Worm (Caenorhabditis elegans) whole organism, young adult: ENCODE results near the gene F23H11.2.

Experiments used
- B0019.2 ChIP-seq: fragments of 200-800 bp; sonication (Bioruptor generic); conservative IDR thresholded peaks from 2 replicates; pipeline ENCODE4 v1.3.6; 2022; ENCODE audit warnings: missing genetic modification reagents, missing genetic modification characterization, missing compliant biosample characterization
- F33H1.4 ChIP-seq: fragments of 200-800 bp; sonication (Bioruptor generic); IDR thresholded peaks from 2 replicates; pipeline ENCODE4 v1.3.6; 2022; ENCODE audit warnings: missing genetic modification reagents, missing genetic modification characterization, missing compliant biosample characterization
- F39B2.1 ChIP-seq: fragments of 200-800 bp; sonication (Bioruptor generic); IDR thresholded peaks from 2 replicates; pipeline ENCODE4 v1.3.6; 2022; ENCODE audit warnings: missing genetic modification reagents, missing genetic modification characterization, missing compliant biosample characterization
- F49E8.2 ChIP-seq: sonication (generic microtip); optimal IDR thresholded peaks from 3 replicates; lab custom pipeline; 2017; ENCODE audit warnings: missing genetic modification characterization, mild to moderate bottlenecking, missing compliant biosample characterization, antibody characterized with exemption, moderate library complexity; ENCODE audit not compliant: insufficient read depth
- F52B5.7 ChIP-seq: sonication (generic microtip); optimal IDR thresholded peaks from 2 replicates; lab custom pipeline; 2016; ENCODE audit warnings: mild to moderate bottlenecking, missing genetic modification characterization, missing compliant biosample characterization
- F55B11.4 ChIP-seq: sonication (generic microtip); optimal IDR thresholded peaks from 2 replicates; lab custom pipeline; 2016; ENCODE audit warnings: missing compliant biosample characterization, missing genetic modification characterization, borderline replicate concordance; ENCODE audit not compliant: insufficient read depth
- K11D2.4 ChIP-seq: fragments of 200-800 bp; sonication (Bioruptor generic); IDR thresholded peaks from 2 replicates; pipeline ENCODE4 v1.3.6; 2022; ENCODE audit warnings: missing genetic modification reagents, missing genetic modification characterization, missing compliant biosample characterization
- atf-7 ChIP-seq: sonication (generic microtip); optimal IDR thresholded peaks from 2 replicates; lab custom pipeline; 2017; ENCODE audit warnings: mild to moderate bottlenecking, missing genetic modification characterization, missing compliant biosample characterization
- cebp-1 ChIP-seq, 2 experiments: fragments of 200-800 bp in 1 of 2; sonication (Bioruptor generic) in 1 of 2; sonication (generic microtip) in 1 of 2; IDR thresholded peaks in 1 of 2; optimal IDR thresholded peaks in 1 of 2; 2 replicates each; pipeline versions ENCODE4 v1.3.6 to Lab custom; 2017 to 2022; ENCODE audit warnings: missing compliant biosample characterization in 2 of 2, missing genetic modification characterization in 2 of 2, mild to moderate bottlenecking in 1 of 2, missing genetic modification reagents in 1 of 2, moderate library complexity in 1 of 2
- ceh-79 ChIP-seq: sonication (generic microtip); optimal IDR thresholded peaks from 2 replicates; lab custom pipeline; 2017; ENCODE audit warnings: mild to moderate bottlenecking, missing genetic modification characterization, missing compliant biosample characterization
- chd-7 ChIP-seq: sonication (generic microtip); optimal IDR thresholded peaks from 2 replicates; lab custom pipeline; 2016; ENCODE audit warnings: mild to moderate bottlenecking, missing genetic modification characterization, moderate library complexity, missing compliant biosample characterization
- die-1 ChIP-seq: sonication (generic microtip); optimal IDR thresholded peaks from 2 replicates; lab custom pipeline; 2016; ENCODE audit warnings: missing genotype, mild to moderate bottlenecking, missing genetic modification characterization, missing compliant biosample characterization
- dpff-1 ChIP-seq: sonication (generic microtip); optimal IDR thresholded peaks from 2 replicates; lab custom pipeline; 2017; ENCODE audit warnings: mild to moderate bottlenecking, missing genetic modification characterization, missing compliant biosample characterization
- egl-44 ChIP-seq: fragments of 200-800 bp; sonication (Bioruptor generic); IDR thresholded peaks from 2 replicates; pipeline ENCODE4 v1.3.6; 2022; ENCODE audit warnings: missing genetic modification reagents, missing genetic modification characterization, missing compliant biosample characterization
- ets-4 ChIP-seq: fragments of 200-800 bp; sonication (Bioruptor generic); optimal IDR thresholded peaks from 2 replicates; lab custom pipeline; 2018; ENCODE audit warnings: mild to moderate bottlenecking, missing genetic modification characterization, missing compliant biosample characterization
- hlh-12 ChIP-seq: sonication (generic microtip); optimal IDR thresholded peaks from 2 replicates; lab custom pipeline; 2016; ENCODE audit warnings: missing genetic modification characterization, missing compliant biosample characterization
- hlh-26 ChIP-seq: fragments of 200-800 bp; sonication (Bioruptor generic); conservative IDR thresholded peaks from 2 replicates; pipeline ENCODE4 v1.3.6; 2022; ENCODE audit warnings: missing genetic modification reagents, missing genetic modification characterization, missing compliant biosample characterization
- hmg-1.2 ChIP-seq: fragments of 200-800 bp; sonication (Bioruptor generic); IDR thresholded peaks from 2 replicates; pipeline ENCODE4 v1.3.6; 2022; ENCODE audit warnings: missing genetic modification reagents, missing genetic modification characterization, missing compliant biosample characterization
- hrde-1 ChIP-seq: sonication (generic microtip); optimal IDR thresholded peaks from 2 replicates; lab custom pipeline; 2016; ENCODE audit warnings: missing genetic modification characterization, mild to moderate bottlenecking, missing compliant biosample characterization, moderate library complexity, missing genotype, missing genetic modification reagents, borderline replicate concordance
- let-607 ChIP-seq, 2 experiments: fragments of 200-800 bp in 1 of 2; sonication (Bioruptor generic) in 1 of 2; sonication (generic microtip) in 1 of 2; optimal IDR thresholded peaks; 2 replicates each; lab custom pipeline; 2016 to 2018; ENCODE audit warnings: mild to moderate bottlenecking in 2 of 2, missing compliant biosample characterization in 2 of 2, missing genetic modification characterization in 2 of 2, moderate library complexity in 2 of 2, missing genotype in 1 of 2
- lin-40 ChIP-seq: sonication (generic microtip); optimal IDR thresholded peaks from 2 replicates; lab custom pipeline; 2016; ENCODE audit warnings: missing genetic modification characterization, mild to moderate bottlenecking, missing compliant biosample characterization, missing genotype, missing genetic modification reagents
- mcd-1 ChIP-seq: fragments of 200-800 bp; sonication (Bioruptor generic); IDR thresholded peaks from 2 replicates; pipeline ENCODE4 v1.3.6; 2022; ENCODE audit warnings: missing genetic modification reagents, missing genetic modification characterization, missing compliant biosample characterization
- mes-4 ChIP-seq: sonication (generic microtip); optimal IDR thresholded peaks from 2 replicates; lab custom pipeline; 2016; ENCODE audit warnings: missing genotype, missing genetic modification characterization, missing compliant biosample characterization
- mxl-1 ChIP-seq: sonication (generic microtip); optimal IDR thresholded peaks from 2 replicates; lab custom pipeline; 2016; ENCODE audit warnings: missing genetic modification characterization, missing compliant biosample characterization
- nhr-179 ChIP-seq: sonication (generic microtip); optimal IDR thresholded peaks from 2 replicates; lab custom pipeline; 2016; ENCODE audit warnings: mild to moderate bottlenecking, missing genetic modification characterization, missing compliant biosample characterization
- nhr-80 ChIP-seq: sonication (generic microtip); optimal IDR thresholded peaks from 2 replicates; lab custom pipeline; 2016; ENCODE audit warnings: missing genetic modification characterization, missing compliant biosample characterization
- rec-8 ChIP-seq, 2 experiments: sonication (generic microtip); optimal IDR thresholded peaks; 2 replicates each; lab custom pipeline; 2016; ENCODE audit warnings: mild to moderate bottlenecking in 2 of 2, missing genetic modification characterization in 2 of 2, missing genetic modification reagents in 2 of 2, missing genotype in 2 of 2, missing biosample characterization in 1 of 2, missing compliant biosample characterization in 1 of 2, moderate library complexity in 1 of 2
- sdz-38 ChIP-seq: sonication (generic microtip); optimal IDR thresholded peaks from 2 replicates; lab custom pipeline; 2016; ENCODE audit warnings: missing genotype, missing genetic modification characterization, missing compliant biosample characterization
- sea-2 ChIP-seq: fragments of 200-800 bp; sonication (Bioruptor generic); IDR thresholded peaks from 2 replicates; pipeline ENCODE4 v1.3.6; 2022; ENCODE audit warnings: missing genetic modification characterization, missing compliant biosample characterization
- somi-1 ChIP-seq: fragments of 200-800 bp; sonication (Bioruptor generic); optimal IDR thresholded peaks from 2 replicates; lab custom pipeline; 2018; ENCODE audit warnings: mild to moderate bottlenecking, missing genetic modification characterization, missing compliant biosample characterization
- tlf-1 ChIP-seq: fragments of 200-800 bp; sonication (Bioruptor generic); optimal IDR thresholded peaks from 2 replicates; lab custom pipeline; 2018; ENCODE audit warnings: mild to moderate bottlenecking, missing genetic modification characterization, missing compliant biosample characterization
- unc-130 ChIP-seq: sonication (generic microtip); optimal IDR thresholded peaks from 2 replicates; lab custom pipeline; 2016; ENCODE audit warnings: missing genetic modification reagents, missing genetic modification characterization, missing compliant biosample characterization
- unc-62 ChIP-seq: fragments of 150-350 bp; optimal IDR thresholded peaks from 2 replicates; lab custom pipeline; 2014; ENCODE audit warnings: missing biosample characterization, missing genetic modification reagents, missing genetic modification characterization
- xnd-1 ChIP-seq: sonication (generic microtip); optimal IDR thresholded peaks from 2 replicates; lab custom pipeline; 2016; ENCODE audit warnings: missing genotype, missing genetic modification reagents, missing genetic modification characterization, missing compliant biosample characterization
- ztf-22 ChIP-seq: fragments of 200-800 bp; sonication (Bioruptor generic); optimal IDR thresholded peaks from 2 replicates; lab custom pipeline; 2018; ENCODE audit warnings: mild to moderate bottlenecking, missing genetic modification characterization, moderate library complexity, missing compliant biosample characterization
- ztf-3 ChIP-seq: fragments of 200-800 bp; sonication (Bioruptor generic); optimal IDR thresholded peaks from 2 replicates; lab custom pipeline; 2018; ENCODE audit warnings: mild to moderate bottlenecking, missing genetic modification characterization, missing compliant biosample characterization
- ztf-6 ChIP-seq: fragments of 200-800 bp; sonication (Bioruptor generic); IDR thresholded peaks from 2 replicates; pipeline ENCODE4 v1.3.6; 2022; ENCODE audit warnings: missing genetic modification reagents, missing genetic modification characterization, missing compliant biosample characterization

F23H11.2 gene

ce11 chrIII:931405-931804, 35.9 kb downstream of the F23H11.2 start:
- TF ChIP-seq F55B11.4 (tag; lab: Kevin White, UChicago), result peak; percentile 22
- TF ChIP-seq die-1 (tag; lab: Kevin White, UChicago), result peak; percentile 66
- peak; percentile 60 for TF ChIP-seq F52B5.7 (tag; lab: Kevin White, UChicago)
- TF ChIP-seq mxl-1 (tag; lab: Kevin White, UChicago), result peak; percentile 51
- TF ChIP-seq ceh-79 (tag; lab: Kevin White, UChicago), result peak; percentile 73
- peak; percentile 46 for TF ChIP-seq mes-4 (tag; lab: Kevin White, UChicago)
- peak; percentile 18 for TF ChIP-seq xnd-1 (tag; lab: Kevin White, UChicago)
- peak; percentile 75 for TF ChIP-seq hlh-12 (tag; lab: Kevin White, UChicago)
- TF ChIP-seq hrde-1, result peak; percentile 33
- peak in 1 of 2 experiments; percentile 62 for TF ChIP-seq rec-8 (tag; optimal IDR thresholded peaks at IDR 0.05; lab: Kevin White, UChicago)
- peak; percentile 89 for TF ChIP-seq nhr-179 (tag; lab: Kevin White, UChicago)

DNA sequence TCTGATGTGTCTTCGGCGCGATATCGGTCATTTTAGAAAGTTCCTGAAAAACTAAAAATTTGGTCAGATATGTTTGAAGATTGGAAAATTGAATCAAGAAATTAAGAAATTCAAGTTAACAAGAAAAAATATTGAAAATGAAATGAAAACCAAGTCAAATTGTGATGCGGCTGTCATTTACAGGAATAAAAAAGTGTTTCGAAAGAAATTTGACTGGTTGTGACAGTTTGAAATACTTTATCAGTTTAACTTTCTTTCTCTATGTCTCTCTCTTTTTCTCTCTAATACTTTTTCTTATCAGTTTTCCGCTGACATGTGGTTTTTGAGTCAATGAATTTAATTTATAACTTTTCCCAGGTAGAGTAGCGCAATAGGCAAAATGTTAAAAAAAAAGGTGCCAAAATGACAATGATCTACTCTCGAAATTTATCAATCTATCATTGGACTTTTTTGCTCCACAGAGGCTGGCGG, 40.5 kb downstream of the F23H11.2 start, which contains the start of gene fbxa-55:
Gene fbxa-55, minus strand, starts transcription at position 51 of the 471 bp plus-strand sequence.
- TF ChIP-seq unc-62 (GFP tag; lab: Kevin White, UChicago) (peak; percentile 68), rec-8 (tag; optimal IDR thresholded peaks at IDR 0.05; lab: Kevin White, UChicago) (no peak), chd-7 (tag; lab: Kevin White, UChicago) (no peak), sea-2 (no peak), atf-7 (tag; lab: Kevin White, UChicago) (no peak), let-607 (tag; optimal IDR thresholded peaks at IDR 0.05; lab: Kevin White, UChicago) (peak in 1 of 2 experiments; percentile 2), ets-4 (no peak), nhr-80 (tag; lab: Kevin White, UChicago) (peak; percentile 71), sdz-38 (no peak), hlh-26 (no peak), cebp-1 (GFP tag; IDR thresholded peaks at IDR 0.05; lab: Robert Waterston, UW) (peak; percentile 69; the same call in 1 of the 2 replicates), cebp-1 (tag; optimal IDR thresholded peaks at IDR 0.05; lab: Kevin White, UChicago) (peak; percentile 60), tlf-1 (GFP tag; lab: Kevin White, UChicago) (no peak), unc-130 (GFP tag; lab: Kevin White, UChicago) (no peak)

ce11 chrIII:937961-938360, 42.4 kb downstream of the F23H11.2 start, which contains the start of gene fbxa-56:
Gene fbxa-56, minus strand, starts transcription at chrIII:938061.
- no peak for TF ChIP-seq lin-40
- no peak for TF ChIP-seq ceh-79 (tag; lab: Kevin White, UChicago)
- TF ChIP-seq F49E8.2 (tag; lab: Kevin White, UChicago), result no peak
- TF ChIP-seq F55B11.4 (tag; lab: Kevin White, UChicago), result no peak
- TF ChIP-seq B0019.2, result no peak
- no peak for TF ChIP-seq ztf-3 (GFP tag; lab: Kevin White, UChicago)
- TF ChIP-seq F33H1.4 (GFP tag; lab: Robert Waterston, UW), result no peak
- TF ChIP-seq ztf-22 (GFP tag; lab: Kevin White, UChicago), result no peak
- TF ChIP-seq F39B2.1, result no peak
- no peak for TF ChIP-seq mcd-1 (GFP tag; lab: Robert Waterston, UW)

- no peak for TF ChIP-seq rec-8 (tag; optimal IDR thresholded peaks at IDR 0.05; lab: Kevin White, UChicago)
- TF ChIP-seq egl-44 (GFP tag; lab: Robert Waterston, UW), result no peak
- no peak for TF ChIP-seq somi-1 (GFP tag; lab: Kevin White, UChicago)
- TF ChIP-seq K11D2.4 (GFP tag; lab: Robert Waterston, UW), result no peak
- TF ChIP-seq hmg-1.2 (GFP tag; lab: Robert Waterston, UW), result no peak
- TF ChIP-seq ztf-6 (GFP tag; lab: Robert Waterston, UW), result no peak
- no peak for TF ChIP-seq hlh-26
- TF ChIP-seq dpff-1, result no peak
These were observed 43.0 kb downstream of the F23H11.2 start, which contains the start of gene fbxa-22 for ce11 chrIII:938569-938968. Gene fbxa-22, plus strand, starts transcription at chrIII:938869.
